Fruit fly (Drosophila melanogaster) whole organism, wandering third instar larva: ENCODE measurements around the gene CG2964.

Experiments used
- Abd-B ChIP-seq: fragments of >200 bp; optimal IDR thresholded peaks from 2 replicates; lab custom pipeline; 2017; ENCODE audit warnings: missing biosample characterization, missing genetic modification characterization
- CG9705 ChIP-seq: fragments of 200-800 bp; sonication (Bioruptor generic); optimal IDR thresholded peaks from 2 replicates; lab custom pipeline; 2018; ENCODE audit warnings: missing biosample characterization, mild to moderate bottlenecking, missing genetic modification characterization
- CrebA ChIP-seq: fragments of 200-800 bp; sonication (Bioruptor generic); optimal IDR thresholded peaks from 2 replicates; lab custom pipeline; 2016; ENCODE audit warnings: missing biosample characterization, mild to moderate bottlenecking, missing genetic modification characterization, borderline replicate concordance
- Dfd ChIP-seq: fragments of >200 bp; optimal IDR thresholded peaks from 2 replicates; lab custom pipeline; 2017; ENCODE audit warnings: missing biosample characterization, missing genetic modification characterization
- Dif ChIP-seq: fragments of 200-275, 200-300 bp; sonication (Bioruptor generic); optimal IDR thresholded peaks from 2 replicates; lab custom pipeline; 2018; ENCODE audit warnings: missing biosample characterization, missing genetic modification characterization; ENCODE audit not compliant: partially characterized antibody
- GATAd ChIP-seq: sonication (Bioruptor generic); optimal IDR thresholded peaks from 2 replicates; lab custom pipeline; 2016; ENCODE audit warnings: missing biosample characterization, missing genetic modification characterization
- HLH106 ChIP-seq: fragments of 200-800 bp; optimal IDR thresholded peaks from 3 replicates; lab custom pipeline; 2019; ENCODE audit warnings: missing biosample characterization, mild to moderate bottlenecking, missing genetic modification characterization, moderate library complexity
- Hnf4 ChIP-seq: fragments of 200-800 bp; sonication (Bioruptor generic); optimal IDR thresholded peaks from 2 replicates; lab custom pipeline; 2016; ENCODE audit warnings: missing biosample characterization, mild to moderate bottlenecking, missing genetic modification characterization
- Hr78 ChIP-seq: fragments of >200 bp; optimal IDR thresholded peaks from 2 replicates; lab custom pipeline; 2017; ENCODE audit warnings: missing biosample characterization, missing genetic modification characterization
- Hr83 ChIP-seq: fragments of 200-300 bp; sonication (Bioruptor generic); optimal IDR thresholded peaks from 2 replicates; lab custom pipeline; 2016; ENCODE audit warnings: missing biosample characterization, mild to moderate bottlenecking, missing genetic modification characterization, moderate library complexity; ENCODE audit not compliant: poor library complexity, severe bottlenecking
- Mio ChIP-seq: sonication (Bioruptor generic); optimal IDR thresholded peaks from 2 replicates; lab custom pipeline; 2016; ENCODE audit warnings: missing biosample characterization, missing genetic modification characterization
- N ChIP-seq: fragments of >200 bp; optimal IDR thresholded peaks from 2 replicates; lab custom pipeline; 2018; ENCODE audit warnings: missing biosample characterization, missing external identifiers, missing genetic modification characterization
- OdsH ChIP-seq: fragments of 200-800 bp; sonication (Bioruptor generic); optimal IDR thresholded peaks from 2 replicates; lab custom pipeline; 2016; ENCODE audit warnings: missing biosample characterization, mild to moderate bottlenecking, missing genetic modification characterization
- Rel ChIP-seq, 2 experiments: fragments of 200-800 bp; sonication (Bioruptor generic) in 1 of 2; optimal IDR thresholded peaks; 2 replicates in 1 of 2; 3 replicates in 1 of 2; lab custom pipeline; 2016 to 2019; ENCODE audit warnings: mild to moderate bottlenecking in 2 of 2, missing biosample characterization in 2 of 2, missing genetic modification characterization in 2 of 2, moderate library complexity in 1 of 2
- Sp1 ChIP-seq: fragments of 200-800 bp; sonication (Bioruptor generic); optimal IDR thresholded peaks from 3 replicates; lab custom pipeline; 2019; ENCODE audit warnings: missing biosample characterization, mild to moderate bottlenecking, missing genetic modification characterization, moderate library complexity
- Vsx2 ChIP-seq: fragments of 200-300, 225-300 bp; sonication (Bioruptor generic); optimal IDR thresholded peaks from 2 replicates; lab custom pipeline; 2018; ENCODE audit warnings: missing biosample characterization, missing genetic modification characterization; ENCODE audit not compliant: partially characterized antibody
- br ChIP-seq: fragments of 200-800 bp; sonication (Bioruptor generic); optimal IDR thresholded peaks from 2 replicates; lab custom pipeline; 2016; ENCODE audit warnings: missing biosample characterization, missing genetic modification characterization
- brk ChIP-seq: fragments of 200-800 bp; sonication (Bioruptor generic); optimal IDR thresholded peaks from 2 replicates; lab custom pipeline; 2016; ENCODE audit warnings: missing biosample characterization, mild to moderate bottlenecking, missing genetic modification characterization
- dl ChIP-seq, 2 experiments: fragments of 175-275, 200-275 bp in 1 of 2; fragments of 200-275 bp in 1 of 2; sonication (Bioruptor generic); optimal IDR thresholded peaks; lab custom pipeline; 2018; ENCODE audit warnings: mild to moderate bottlenecking in 2 of 2, missing biosample characterization in 2 of 2, missing genetic modification characterization in 2 of 2, moderate library complexity in 2 of 2; ENCODE audit not compliant: partially characterized antibody in 2 of 2, insufficient read depth in 1 of 2
- dmrt93B ChIP-seq: fragments of 200-800 bp; sonication (Bioruptor generic); optimal IDR thresholded peaks from 2 replicates; lab custom pipeline; 2018; ENCODE audit warnings: missing biosample characterization, mild to moderate bottlenecking, missing genetic modification characterization
- dsf ChIP-seq: sonication (Bioruptor generic); optimal IDR thresholded peaks from 2 replicates; lab custom pipeline; 2016; ENCODE audit warnings: missing biosample characterization, missing genetic modification characterization, borderline replicate concordance
- ey ChIP-seq: fragments of 200-800 bp; sonication (Bioruptor generic); optimal IDR thresholded peaks from 2 replicates; lab custom pipeline; 2016; ENCODE audit warnings: missing biosample characterization, missing genetic modification characterization
- foxo ChIP-seq, 2 experiments: fragments of 200-800 bp; sonication (Bioruptor generic); optimal IDR thresholded peaks; 2 replicates in 1 of 2; 3 replicates in 1 of 2; lab custom pipeline; 2016 to 2017; ENCODE audit warnings: missing biosample characterization in 2 of 2, missing genetic modification characterization in 2 of 2
- fru ChIP-seq: fragments of 200-800 bp; sonication (Bioruptor generic); optimal IDR thresholded peaks from 3 replicates; lab custom pipeline; 2016; ENCODE audit warnings: missing biosample characterization, mild to moderate bottlenecking, missing genetic modification characterization
- h ChIP-seq: fragments of 200-800 bp; sonication (Bioruptor generic); optimal IDR thresholded peaks from 3 replicates; lab custom pipeline; 2016; ENCODE audit warnings: missing biosample characterization, mild to moderate bottlenecking, missing genetic modification characterization
- jim ChIP-seq: fragments of 175-275, 200-325 bp; sonication (Bioruptor generic); optimal IDR thresholded peaks from 2 replicates; lab custom pipeline; 2016; ENCODE audit warnings: missing biosample characterization, mild to moderate bottlenecking, missing genetic modification characterization
- pan ChIP-seq: fragments of >200 bp; optimal IDR thresholded peaks from 2 replicates; lab custom pipeline; 2017
- psq ChIP-seq: fragments of 200-800 bp; sonication (Bioruptor generic); optimal IDR thresholded peaks from 3 replicates; lab custom pipeline; 2017; ENCODE audit warnings: missing biosample characterization, mild to moderate bottlenecking, missing genetic modification characterization, moderate library complexity
- rgr ChIP-seq: fragments of 200-800 bp; sonication (Bioruptor generic); optimal IDR thresholded peaks from 3 replicates; lab custom pipeline; 2016; ENCODE audit warnings: missing biosample characterization, mild to moderate bottlenecking, missing genetic modification characterization
- sage ChIP-seq: fragments of 200-800 bp; sonication (Bioruptor generic); optimal IDR thresholded peaks from 2 replicates; lab custom pipeline; 2016; ENCODE audit warnings: missing biosample characterization, mild to moderate bottlenecking, missing genetic modification characterization
- sv ChIP-seq: fragments of 200-800 bp; sonication (Bioruptor generic); optimal IDR thresholded peaks from 3 replicates; lab custom pipeline; 2016; ENCODE audit warnings: missing biosample characterization, missing genetic modification characterization
- tai ChIP-seq: sonication (Bioruptor generic); optimal IDR thresholded peaks from 2 replicates; lab custom pipeline; 2016; ENCODE audit warnings: missing biosample characterization, missing genetic modification characterization
- usp ChIP-seq: fragments of >200 bp; optimal IDR thresholded peaks from 2 replicates; lab custom pipeline; 2017; ENCODE audit warnings: missing biosample characterization, missing genetic modification characterization
- woc ChIP-seq: sonication (Bioruptor generic); optimal IDR thresholded peaks from 2 replicates; lab custom pipeline; 2016; ENCODE audit warnings: missing biosample characterization, mild to moderate bottlenecking, missing genetic modification characterization

CG2964 gene

DNA sequence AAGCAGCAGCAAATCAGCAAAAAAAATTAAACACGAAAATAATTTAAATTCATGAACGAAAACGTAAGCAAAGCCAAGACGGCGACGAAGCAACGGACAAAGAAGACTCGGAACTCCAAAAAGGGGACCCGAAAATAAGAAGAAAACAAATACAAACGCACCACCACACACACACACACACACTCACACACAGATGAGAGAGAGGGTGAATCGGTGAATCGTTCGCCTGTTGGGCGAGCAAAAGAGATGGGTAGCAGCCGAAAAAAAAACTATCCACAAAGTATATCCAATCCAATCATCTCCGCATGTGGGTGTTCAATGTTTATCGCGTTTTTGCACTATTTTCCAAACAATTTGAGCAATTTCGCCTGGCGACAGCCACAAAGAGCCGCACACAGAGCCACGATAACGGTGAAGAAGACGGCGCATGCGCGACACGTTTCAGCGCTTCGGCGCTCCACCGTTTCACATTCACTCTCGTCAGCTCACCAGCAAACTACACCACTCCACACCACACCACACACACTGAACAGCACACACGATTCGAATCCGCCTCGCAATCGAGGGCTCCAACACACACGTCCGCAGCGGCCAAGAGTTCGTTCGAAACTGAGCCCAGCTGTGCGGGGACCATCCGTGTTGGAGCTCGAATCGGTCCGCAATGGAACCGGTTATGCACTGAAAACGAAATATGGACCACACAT lies 17.6 kb downstream of the CG2964 start, which contains the start of gene Duox:
Gene Duox (minus strand): TSS at position 612 of the 704 bp plus-strand sequence.
- TF ChIP-seq tai (GFP tag; lab: Kevin White, UChicago), result no peak
- TF ChIP-seq N (GFP tag; lab: Kevin White, UChicago), result no peak
- peak; percentile 45 for TF ChIP-seq jim (GFP tag; lab: Kevin White, UChicago)
- peak; percentile 7 for TF ChIP-seq Vsx2 (GFP tag; lab: Kevin White, UChicago)
- TF ChIP-seq Hr83 (GFP tag; lab: Kevin White, UChicago), result peak; percentile 74
- no peak for TF ChIP-seq Hr78
- TF ChIP-seq sage (GFP tag; lab: Kevin White, UChicago), result no peak
- no peak for TF ChIP-seq sv (GFP tag; lab: Kevin White, UChicago)
- TF ChIP-seq dmrt93B (GFP tag; lab: Kevin White, UChicago), result no peak
- TF ChIP-seq psq (GFP tag; lab: Kevin White, UChicago), result peak; percentile 89
- no peak for TF ChIP-seq Rel (GFP tag; optimal IDR thresholded peaks at IDR 0.05; lab: Kevin White, UChicago)
- TF ChIP-seq Rel (tag; optimal IDR thresholded peaks at IDR 0.05; lab: Kevin White, UChicago), result no peak
- no peak for TF ChIP-seq ey (GFP tag; lab: Kevin White, UChicago)
- no peak for TF ChIP-seq OdsH (GFP tag; lab: Kevin White, UChicago)
- TF ChIP-seq Dif (GFP tag; lab: Kevin White, UChicago), result peak; percentile 78
- no peak for TF ChIP-seq HLH106 (tag; lab: Kevin White, UChicago)
- no peak for TF ChIP-seq brk (GFP tag; lab: Kevin White, UChicago)
- TF ChIP-seq dl (GFP tag; optimal IDR thresholded peaks at IDR 0.05; lab: Kevin White, UChicago; ENCODE audit: insufficient read depth in 1 of 2, partially characterized antibody in 2 of 2), result peak; percentile 12 to 32
- no peak for TF ChIP-seq pan (lab: Kevin White, UChicago)
- no peak for TF ChIP-seq Abd-B
- no peak for TF ChIP-seq CrebA (GFP tag; lab: Kevin White, UChicago)
- no peak for TF ChIP-seq Dfd (GFP tag; lab: Kevin White, UChicago)
- TF ChIP-seq h, result no peak
- no peak for TF ChIP-seq foxo (GFP tag; optimal IDR thresholded peaks at IDR 0.05; lab: Kevin White, UChicago)

DNA sequence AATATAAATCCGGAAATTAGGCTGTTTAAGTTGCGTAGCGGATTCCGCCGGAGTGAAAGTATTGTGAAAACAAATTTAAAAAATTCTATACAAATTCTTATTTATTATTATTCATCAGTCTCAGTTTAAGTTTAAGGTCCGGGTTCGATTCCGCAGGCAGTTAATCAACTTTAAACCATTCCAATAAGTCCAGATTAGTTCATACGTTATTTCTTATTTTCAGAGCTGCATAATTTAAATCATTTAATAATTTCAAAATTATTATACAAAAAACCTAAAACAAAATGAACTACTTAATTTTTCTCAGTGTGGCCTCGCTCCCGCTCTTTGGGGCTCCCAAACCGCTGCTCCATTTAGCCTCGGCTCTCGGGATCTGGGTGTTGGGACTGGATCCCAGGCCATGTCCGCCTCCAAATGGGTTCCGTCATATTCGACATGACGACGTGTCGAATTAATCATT lies 18.1 kb downstream of the CG2964 start:
- peak; percentile 76 for TF ChIP-seq woc (GFP tag; lab: Kevin White, UChicago)
- TF ChIP-seq GATAd, result peak; percentile 3
- peak; percentile 69 for TF ChIP-seq sage (GFP tag; lab: Kevin White, UChicago)
- TF ChIP-seq psq (GFP tag; lab: Kevin White, UChicago), result peak; percentile 56
- TF ChIP-seq OdsH (GFP tag; lab: Kevin White, UChicago), result peak; percentile 89
- peak; percentile 77 for TF ChIP-seq CG9705 (GFP tag; lab: Kevin White, UChicago)
- TF ChIP-seq dsf (GFP tag; lab: Kevin White, UChicago), result peak; percentile 17
- no peak for TF ChIP-seq dl (GFP tag; optimal IDR thresholded peaks at IDR 0.05; lab: Kevin White, UChicago; ENCODE audit: insufficient read depth in 1 of 2, partially characterized antibody in 2 of 2)
- no peak for TF ChIP-seq Dif (GFP tag; lab: Kevin White, UChicago)
- no peak for TF ChIP-seq Dfd (GFP tag; lab: Kevin White, UChicago)
- no peak for TF ChIP-seq pan (lab: Kevin White, UChicago)
- peak; percentile 86 for TF ChIP-seq sv (GFP tag; lab: Kevin White, UChicago)
- peak; percentile 95 for TF ChIP-seq Sp1 (GFP tag; lab: Kevin White, UChicago)
- TF ChIP-seq CrebA (GFP tag; lab: Kevin White, UChicago), result peak; percentile 4
- TF ChIP-seq HLH106 (tag; lab: Kevin White, UChicago), result peak; percentile 91
- TF ChIP-seq dmrt93B (GFP tag; lab: Kevin White, UChicago), result peak; percentile 89
- TF ChIP-seq Rel (GFP tag; optimal IDR thresholded peaks at IDR 0.05; lab: Kevin White, UChicago), result peak; percentile 7
- TF ChIP-seq Rel (tag; optimal IDR thresholded peaks at IDR 0.05; lab: Kevin White, UChicago), result peak; percentile 37
- peak; percentile 81 for TF ChIP-seq rgr (GFP tag; lab: Kevin White, UChicago)
- TF ChIP-seq brk (GFP tag; lab: Kevin White, UChicago), result peak; percentile 72
- TF ChIP-seq usp (GFP tag; lab: Kevin White, UChicago), result no peak
- TF ChIP-seq fru, result peak; percentile 88
- TF ChIP-seq h, result peak; percentile 83
- TF ChIP-seq ey (GFP tag; lab: Kevin White, UChicago), result peak; percentile 72
- TF ChIP-seq tai (GFP tag; lab: Kevin White, UChicago), result peak; percentile 70
- TF ChIP-seq br (GFP tag; lab: Kevin White, UChicago), result peak; percentile 83
- peak in 1 of 2 experiments; percentile 93 for TF ChIP-seq foxo (GFP tag; optimal IDR thresholded peaks at IDR 0.05; lab: Kevin White, UChicago)
- peak; percentile 70 for TF ChIP-seq Hnf4 (GFP tag; lab: Kevin White, UChicago)
- no peak for TF ChIP-seq Mio (GFP tag; lab: Kevin White, UChicago)
- TF ChIP-seq, all 38 proteins: peak for 22
